Worm (Caenorhabditis elegans): ENCODE data around the gene Y102A11A.3.
"Not testable (repeated sequence)": the region's sequence is repeated elsewhere in the genome, so short reads cannot be mapped to it uniquely, and the experiment has no call there.

The Y102A11A.3 gene

ce11 chrX:1994141-1994540, 24.8 kb upstream of the Y102A11A.3 start:
- not testable (repeated sequence) for TF ChIP-seq rpc-1 (optimal IDR thresholded peaks at IDR 0.05)
- peak; percentile 52 for TF ChIP-seq rpc-1 (tag; optimal IDR thresholded peaks at IDR 0.05)
- peak; percentile 54 for TF ChIP-seq tbp1 (GFP tag; optimal IDR thresholded peaks at IDR 0.05)

ce11 chrX:1997934-1998333, 21.0 kb upstream of the Y102A11A.3 start, which contains the start of gene Y40A1A.3:
Gene Y40A1A.3 (minus strand): TSS chrX:1998034.
- TF ChIP-seq lin-26 (GFP tag; IDR thresholded peaks at IDR 0.05) (no peak), Y53G8AR.9 (GFP tag; conservative IDR thresholded peaks at IDR 0.05) (no peak), akir-1 (GFP tag; optimal IDR thresholded peaks at IDR 0.05) (no peak), snpc-1.1 (tag; optimal IDR thresholded peaks at IDR 0.05; ENCODE audit: insufficient read depth) (no peak), C17E4.6 (GFP tag; IDR thresholded peaks at IDR 0.05) (no peak), snpc-1.3 (tag; optimal IDR thresholded peaks at IDR 0.05; ENCODE audit: insufficient read depth) (no peak)

ce11 chrX:1998825-1999224, 20.1 kb upstream of the Y102A11A.3 start:
- TF ChIP-seq attf-6 (GFP tag; IDR thresholded peaks at IDR 0.05): peak; percentile 34; the same call in 1 of the 2 replicates
- TF ChIP-seq rcor-1 (GFP tag; IDR thresholded peaks at IDR 0.05): no peak
- no peak for TF ChIP-seq lag-1 (GFP tag; IDR thresholded peaks at IDR 0.05)
- no peak for TF ChIP-seq lsy-27 (tag; optimal IDR thresholded peaks at IDR 0.05; ENCODE audit: borderline replicate concordance, insufficient read depth)
- TF ChIP-seq nhr-179 (tag; optimal IDR thresholded peaks at IDR 0.05): no peak
- peak; percentile 75 for TF ChIP-seq tbp1 (GFP tag; optimal IDR thresholded peaks at IDR 0.05)
- no peak for TF ChIP-seq let-607 (tag; optimal IDR thresholded peaks at IDR 0.05)
- TF ChIP-seq dox-1 (GFP tag; IDR thresholded peaks at IDR 0.05): peak; percentile 10; the same call in 1 of the 2 replicates
- peak; percentile 19 for TF ChIP-seq him-1 (tag; optimal IDR thresholded peaks at IDR 0.05)
- TF ChIP-seq hmg-20 (GFP tag; IDR thresholded peaks at IDR 0.05): 0 out of 2 replicates have a peak, but pooled peaks have one; percentile 29
- TF ChIP-seq Y56A3A.18 (GFP tag; IDR thresholded peaks at IDR 0.05): no peak
- no peak for TF ChIP-seq B0019.2 (GFP tag; conservative IDR thresholded peaks at IDR 0.05)
- peak; percentile 39 for TF ChIP-seq rpc-1 (optimal IDR thresholded peaks at IDR 0.05)
- TF ChIP-seq rpc-1 (tag; optimal IDR thresholded peaks at IDR 0.05): peak; percentile 71
- TF ChIP-seq D2030.7 (GFP tag; IDR thresholded peaks at IDR 0.05): peak; percentile 55
- no peak for TF ChIP-seq egrh-3 (GFP tag; IDR thresholded peaks at IDR 0.05)
- no peak for TF ChIP-seq bed-2 (GFP tag; IDR thresholded peaks at IDR 0.05)
- no peak for TF ChIP-seq Y67H2A.10 (GFP tag; conservative IDR thresholded peaks at IDR 0.05)
- no peak for TF ChIP-seq hlh-26 (GFP tag; conservative IDR thresholded peaks at IDR 0.05)
- no peak for TF ChIP-seq akir-1 (GFP tag; optimal IDR thresholded peaks at IDR 0.05)
- peak; percentile 37 for TF ChIP-seq madf-6 (GFP tag; IDR thresholded peaks at IDR 0.05)
- 0 out of 2 replicates have a peak, but pooled peaks have one; percentile 33 for TF ChIP-seq lin-26 (GFP tag; IDR thresholded peaks at IDR 0.05)
- TF ChIP-seq B0261.1 (tag; optimal IDR thresholded peaks at IDR 0.05): peak; percentile 48

- TF ChIP-seq ceh-40 (GFP tag; IDR thresholded peaks at IDR 0.05) (no peak), efl-1 (GFP tag; optimal IDR thresholded peaks at IDR 0.05) (peak; percentile 17)
Observed at ce11 chrX:2000517-2000916, 18.4 kb upstream of the Y102A11A.3 start.

ce11 chrX:2002613-2003012, 16.3 kb upstream of the Y102A11A.3 start:
- 0 out of 2 replicates have a peak, but pooled peaks have one; percentile 6 for TF ChIP-seq madf-6 (GFP tag; IDR thresholded peaks at IDR 0.05)
- TF ChIP-seq hsf-1 (GFP tag; IDR thresholded peaks at IDR 0.05): peak; percentile 95
- peak; percentile 79 for TF ChIP-seq egrh-3 (GFP tag; IDR thresholded peaks at IDR 0.05)
